Worm (Caenorhabditis elegans) whole organism, young adult: ENCODE results near the gene cpna-4.
"Not testable (repeated sequence)": the region's sequence is repeated elsewhere in the genome, so short reads cannot be mapped to it uniquely, and the experiment has no call there.

Experiments
- B0261.1 ChIP-seq: sonication (generic microtip); optimal IDR thresholded peaks from 2 replicates; lab custom pipeline; 2016; ENCODE audit warnings: mild to moderate bottlenecking, missing genetic modification characterization, moderate library complexity, missing compliant biosample characterization
- F22D6.2 ChIP-seq: sonication (generic microtip); optimal IDR thresholded peaks from 2 replicates; lab custom pipeline; 2016; ENCODE audit warnings: mild to moderate bottlenecking, missing genetic modification characterization, missing compliant biosample characterization
- F33H1.4 ChIP-seq: fragments of 200-800 bp; sonication (Bioruptor generic); IDR thresholded peaks from 2 replicates; pipeline ENCODE4 v1.3.6; 2022; ENCODE audit warnings: missing genetic modification reagents, missing genetic modification characterization, missing compliant biosample characterization
- F57A8.1 ChIP-seq: fragments of 200-800 bp; sonication (Bioruptor generic); optimal IDR thresholded peaks from 2 replicates; lab custom pipeline; 2018; ENCODE audit warnings: mild to moderate bottlenecking, missing genetic modification characterization, moderate library complexity, missing compliant biosample characterization
- F57C9.4 ChIP-seq: sonication (generic microtip); optimal IDR thresholded peaks from 2 replicates; lab custom pipeline; 2017; ENCODE audit warnings: mild to moderate bottlenecking, missing genetic modification characterization, missing compliant biosample characterization
- K11D2.4 ChIP-seq: fragments of 200-800 bp; sonication (Bioruptor generic); IDR thresholded peaks from 2 replicates; pipeline ENCODE4 v1.3.6; 2022; ENCODE audit warnings: missing genetic modification reagents, missing genetic modification characterization, missing compliant biosample characterization
- T07F8.4 ChIP-seq: sonication (generic microtip); optimal IDR thresholded peaks from 2 replicates; lab custom pipeline; 2016; ENCODE audit warnings: mild to moderate bottlenecking, missing genetic modification characterization, moderate library complexity, missing compliant biosample characterization
- T26A5.8 ChIP-seq: sonication (generic microtip); optimal IDR thresholded peaks from 2 replicates; lab custom pipeline; 2016; ENCODE audit warnings: missing genetic modification characterization, missing compliant biosample characterization
- Y53G8AR.9 ChIP-seq: fragments of 200-800 bp; sonication (Bioruptor generic); conservative IDR thresholded peaks from 2 replicates; pipeline ENCODE4 v1.3.6; 2022; ENCODE audit warnings: missing genetic modification reagents, missing genetic modification characterization, missing compliant biosample characterization
- Y95B8A.8 ChIP-seq: fragments of 200-800 bp; sonication (Bioruptor generic); IDR thresholded peaks from 2 replicates; pipeline ENCODE4 v1.3.6; 2022; ENCODE audit warnings: missing genetic modification reagents, missing genetic modification characterization, missing compliant biosample characterization
- ZK185.1 ChIP-seq: sonication (generic microtip); optimal IDR thresholded peaks from 2 replicates; lab custom pipeline; 2016; ENCODE audit warnings: mild to moderate bottlenecking, missing genetic modification characterization, missing compliant biosample characterization; ENCODE audit not compliant: poor library complexity, severe bottlenecking
- attf-6 ChIP-seq: fragments of 200-800 bp; sonication (Bioruptor generic); IDR thresholded peaks from 2 replicates; pipeline ENCODE4 v1.3.6; 2022; ENCODE audit warnings: missing genetic modification reagents, missing genetic modification characterization, missing compliant biosample characterization
- bed-2 ChIP-seq: fragments of 200-800 bp; sonication (Bioruptor generic); IDR thresholded peaks from 2 replicates; pipeline ENCODE4 v1.3.6; 2022; ENCODE audit warnings: missing genetic modification reagents, missing genetic modification characterization, missing compliant biosample characterization
- ccch-3 ChIP-seq: fragments of 200-800 bp; sonication (Bioruptor generic); optimal IDR thresholded peaks from 2 replicates; lab custom pipeline; 2018; ENCODE audit warnings: mild to moderate bottlenecking, missing genetic modification characterization, missing compliant biosample characterization
- ceh-91 ChIP-seq: fragments of 200-800 bp; sonication (Bioruptor generic); IDR thresholded peaks from 2 replicates; pipeline ENCODE4 v1.3.6; 2022; ENCODE audit warnings: missing genetic modification reagents, missing genetic modification characterization, missing compliant biosample characterization
- dpl-1 ChIP-seq: fragments of 150-350 bp; optimal IDR thresholded peaks from 2 replicates; lab custom pipeline; 2014; ENCODE audit warnings: missing biosample characterization, missing genetic modification reagents, missing genetic modification characterization
- ets-4 ChIP-seq: fragments of 200-800 bp; sonication (Bioruptor generic); optimal IDR thresholded peaks from 2 replicates; lab custom pipeline; 2018; ENCODE audit warnings: mild to moderate bottlenecking, missing genetic modification characterization, missing compliant biosample characterization
- hmg-1.2 ChIP-seq: fragments of 200-800 bp; sonication (Bioruptor generic); IDR thresholded peaks from 2 replicates; pipeline ENCODE4 v1.3.6; 2022; ENCODE audit warnings: missing genetic modification reagents, missing genetic modification characterization, missing compliant biosample characterization
- hrde-1 ChIP-seq: sonication (generic microtip); optimal IDR thresholded peaks from 2 replicates; lab custom pipeline; 2016; ENCODE audit warnings: missing genetic modification characterization, mild to moderate bottlenecking, missing compliant biosample characterization, moderate library complexity, missing genotype, missing genetic modification reagents, borderline replicate concordance
- lir-1 ChIP-seq: fragments of 200-800 bp; sonication (Bioruptor generic); conservative IDR thresholded peaks from 2 replicates; pipeline ENCODE4 v1.3.6; 2022; ENCODE audit warnings: missing genetic modification reagents, missing genetic modification characterization, missing compliant biosample characterization
- madf-6 ChIP-seq: fragments of 200-800 bp; sonication (Bioruptor generic); IDR thresholded peaks from 2 replicates; pipeline ENCODE4 v1.3.6; 2022; ENCODE audit warnings: missing genetic modification reagents, missing genetic modification characterization, missing compliant biosample characterization
- madf-8 ChIP-seq: fragments of 200-800 bp; sonication (Bioruptor generic); conservative IDR thresholded peaks from 2 replicates; pipeline ENCODE4 v1.3.6; 2022; ENCODE audit warnings: missing genetic modification reagents, missing genetic modification characterization, missing compliant biosample characterization
- mcd-1 ChIP-seq: fragments of 200-800 bp; sonication (Bioruptor generic); IDR thresholded peaks from 2 replicates; pipeline ENCODE4 v1.3.6; 2022; ENCODE audit warnings: missing genetic modification reagents, missing genetic modification characterization, missing compliant biosample characterization
- mxl-1 ChIP-seq: sonication (generic microtip); optimal IDR thresholded peaks from 2 replicates; lab custom pipeline; 2016; ENCODE audit warnings: missing genetic modification characterization, missing compliant biosample characterization
- nfya-2 ChIP-seq: fragments of 200-800 bp; sonication (Bioruptor generic); IDR thresholded peaks from 2 replicates; pipeline ENCODE4 v1.3.6; 2022; ENCODE audit warnings: missing genetic modification reagents, missing genetic modification characterization, missing compliant biosample characterization
- pha-4 ChIP-seq: fragments of 150-350 bp; sonication (generic microtip); optimal IDR thresholded peaks from 2 replicates; lab custom pipeline; 2014; ENCODE audit warnings: missing biosample characterization, missing genetic modification reagents, missing genetic modification characterization
- rpc-1 ChIP-seq, 2 experiments: fragments of 150-350 bp in 1 of 2; sonication (generic microtip) in 1 of 2; optimal IDR thresholded peaks; 2 replicates each; lab custom pipeline; 2014 to 2018; ENCODE audit warnings: missing biosample characterization in 1 of 2, missing genetic modification characterization in 1 of 2, missing genetic modification reagents in 1 of 2, missing genotype in 1 of 2
- snpc-1.1 ChIP-seq: sonication (generic microtip); optimal IDR thresholded peaks from 2 replicates; lab custom pipeline; 2017; ENCODE audit warnings: missing genetic modification characterization, mild to moderate bottlenecking, missing compliant biosample characterization, antibody characterized with exemption, moderate library complexity, missing genotype, missing genetic modification reagents; ENCODE audit not compliant: insufficient read depth
- snpc-4 ChIP-seq, 5 experiments: fragments of 150-350 bp in 1 of 5; sonication (generic microtip) in 4 of 5; optimal IDR thresholded peaks; 2 replicates each; lab custom pipeline; 2014 to 2018; ENCODE audit warnings: missing genetic modification characterization in 5 of 5, missing biosample characterization in 3 of 5, antibody characterized with exemption in 2 of 5, mild to moderate bottlenecking in 2 of 5, missing compliant biosample characterization in 2 of 5, missing genotype in 2 of 5, moderate library complexity in 2 of 5, missing genetic modification reagents in 1 of 5
- unc-130 ChIP-seq: sonication (generic microtip); optimal IDR thresholded peaks from 2 replicates; lab custom pipeline; 2016; ENCODE audit warnings: missing genetic modification reagents, missing genetic modification characterization, missing compliant biosample characterization
- ztf-18 ChIP-seq: sonication (generic microtip); optimal IDR thresholded peaks from 2 replicates; lab custom pipeline; 2016; ENCODE audit warnings: missing genotype, mild to moderate bottlenecking, missing genetic modification characterization, missing compliant biosample characterization
- ztf-25 ChIP-seq: fragments of 200-800 bp; sonication (Bioruptor generic); IDR thresholded peaks from 2 replicates; pipeline ENCODE4 v1.3.6; 2022; ENCODE audit warnings: missing genetic modification reagents, missing genetic modification characterization, missing compliant biosample characterization
- ztf-26 ChIP-seq: sonication (generic microtip); optimal IDR thresholded peaks from 2 replicates; lab custom pipeline; 2017; ENCODE audit warnings: missing genetic modification characterization, missing compliant biosample characterization
- ztf-6 ChIP-seq: fragments of 200-800 bp; sonication (Bioruptor generic); IDR thresholded peaks from 2 replicates; pipeline ENCODE4 v1.3.6; 2022; ENCODE audit warnings: missing genetic modification reagents, missing genetic modification characterization, missing compliant biosample characterization

The cpna-4 gene

DNA sequence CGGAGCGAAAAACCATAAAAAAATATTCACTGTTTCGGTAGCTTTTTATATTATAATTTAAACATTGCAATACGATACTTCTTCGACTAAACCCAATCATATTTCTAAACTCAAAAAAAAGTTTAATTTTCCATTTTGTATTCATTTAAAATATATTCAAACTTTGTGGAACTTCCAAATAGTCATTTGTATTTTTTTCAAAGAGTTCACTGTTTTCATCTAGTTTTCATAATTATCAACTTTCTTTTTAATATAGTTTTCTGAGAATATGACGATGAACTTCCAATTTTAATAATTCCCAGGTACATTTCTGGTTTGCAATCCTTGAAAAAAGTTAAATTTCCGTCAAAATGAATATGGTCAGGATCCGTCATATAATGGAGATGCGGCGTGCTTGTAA is at the start of gene cpna-4:
cpna-4 (plus strand) TSS at position 301 of the 400 bp plus-strand sequence.
- TF ChIP-seq K11D2.4 (GFP tag; lab: Robert Waterston, UW) (no peak), Y95B8A.8 (GFP tag; lab: Robert Waterston, UW) (no peak), T07F8.4 (tag; lab: Kevin White, UChicago) (no peak), snpc-1.1 (tag; lab: Kevin White, UChicago) (no peak), ztf-25 (GFP tag; lab: Robert Waterston, UW) (no peak), ccch-3 (GFP tag; lab: Kevin White, UChicago) (no peak), F22D6.2 (tag; lab: Kevin White, UChicago) (no peak), F57C9.4 (tag; lab: Kevin White, UChicago) (no peak), madf-6 (GFP tag; lab: Robert Waterston, UW) (no peak), ztf-6 (no peak), T26A5.8 (tag; lab: Kevin White, UChicago) (no peak)

DNA sequence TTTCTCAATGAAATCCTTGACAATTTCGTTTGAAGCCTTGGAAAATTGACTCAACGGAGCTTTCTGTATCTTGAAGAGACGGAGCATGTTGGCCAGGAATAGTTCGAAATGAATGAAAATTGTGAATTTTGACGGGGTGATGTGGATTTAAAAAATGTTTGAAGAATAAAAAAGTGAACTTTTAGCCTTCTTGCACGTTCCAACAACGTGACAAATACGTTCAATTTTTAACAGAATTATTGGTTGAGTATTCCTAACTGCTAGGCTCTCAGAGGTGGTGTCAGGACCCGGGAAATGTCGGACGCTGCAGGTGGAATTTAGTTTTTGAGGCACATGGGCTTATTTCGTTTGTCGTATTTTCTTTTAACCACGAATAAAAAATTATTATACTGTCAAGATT is 49.8 kb upstream of the cpna-4 start, which contains the start of gene Y73F8A.12:
Y73F8A.12 (minus strand) TSS at position 101 of the 400 bp plus-strand sequence.
- not testable (repeated sequence) for TF ChIP-seq ets-4; nfya-2; ztf-26 (tag; lab: Kevin White, UChicago)

DNA sequence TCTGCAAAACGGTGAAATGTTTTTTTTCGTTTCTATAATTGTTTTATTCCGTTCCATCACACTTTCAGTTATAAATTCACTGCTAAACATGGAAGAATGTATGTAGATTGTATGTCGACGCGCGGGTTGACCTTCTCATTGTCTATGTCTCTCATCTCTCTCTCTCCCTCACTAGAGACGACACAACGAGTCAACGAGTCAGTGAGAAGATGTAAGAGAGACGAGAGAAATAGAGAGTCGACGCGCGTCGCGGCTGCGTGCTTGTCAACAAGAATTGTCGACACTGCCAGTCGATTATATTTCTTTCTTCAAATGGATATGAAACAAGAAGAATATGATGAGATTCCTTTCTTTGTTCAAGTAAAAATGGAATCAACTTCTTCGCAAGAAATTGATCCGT is 49.3 kb upstream of the cpna-4 start, which contains the start of gene Y73F8A.13:
Y73F8A.13 (plus strand) TSS at position 240 of the 400 bp plus-strand sequence.
- TF ChIP-seq hmg-1.2 (peak; percentile 66; the same call in 1 of the 2 replicates), B0261.1 (tag; lab: Kevin White, UChicago) (no peak), hrde-1 (tag; lab: Kevin White, UChicago) (no peak), madf-8 (no peak), mxl-1 (no peak), unc-130 (no peak), F33H1.4 (no peak), attf-6 (GFP tag; lab: Robert Waterston, UW) (0 out of 2 replicates have a peak, but pooled peaks have one; percentile 45), Y53G8AR.9 (GFP tag; lab: Robert Waterston, UW) (no peak), ZK185.1 (tag; lab: Kevin White, UChicago) (no peak), ccch-3 (GFP tag; lab: Kevin White, UChicago) (no peak), rpc-1 (optimal IDR thresholded peaks at IDR 0.05; lab: Kevin White, UChicago) (no peak), rpc-1 (tag; optimal IDR thresholded peaks at IDR 0.05; lab: Kevin White, UChicago) (no peak), ceh-91 (no peak), F57C9.4 (tag; lab: Kevin White, UChicago) (no peak), madf-6 (GFP tag; lab: Robert Waterston, UW) (no peak), bed-2 (no peak), pha-4 (no peak), mcd-1 (GFP tag; lab: Robert Waterston, UW) (no peak), ztf-18 (no peak), ets-4 (no peak), snpc-4 (GFP tag; optimal IDR thresholded peaks at IDR 0.05; lab: Kevin White, UChicago) (no peak), snpc-4 (tag; optimal IDR thresholded peaks at IDR 0.05; lab: Kevin White, UChicago) (peak in 2 of 4 experiments; percentile 45 to 60), F57A8.1 (GFP tag; lab: Kevin White, UChicago) (no peak), dpl-1 (GFP tag; lab: Kevin White, UChicago) (no peak), lir-1 (GFP tag; lab: Robert Waterston, UW) (no peak)
